Fruit fly (Drosophila melanogaster) whole organism, embryonic: ENCODE results near the gene Atat.

ENCODE experiments used
- Atf3 ChIP-seq: fragments of 200-800 bp; sonication (Bioruptor generic); optimal IDR thresholded peaks from 3 replicates; lab custom pipeline; 2016; ENCODE audit warnings: missing biosample characterization, missing genetic modification characterization
- BEAF-32 ChIP-seq: fragments of 200-800 bp; sonication (Bioruptor generic); optimal IDR thresholded peaks from 3 replicates; lab custom pipeline; 2017; ENCODE audit warnings: missing biosample characterization, missing genetic modification characterization, mild to moderate bottlenecking, moderate library complexity, missing genetic modification reagents
- CG10462 ChIP-seq: fragments of 200-800 bp; sonication (Bioruptor generic); optimal IDR thresholded peaks from 2 replicates; lab custom pipeline; 2016; ENCODE audit warnings: missing biosample characterization, missing genetic modification characterization
- CG14710 ChIP-seq: fragments of 200-800 bp; sonication (Bioruptor generic); optimal IDR thresholded peaks from 3 replicates; lab custom pipeline; 2019; ENCODE audit warnings: missing biosample characterization, mild to moderate bottlenecking, missing genetic modification characterization, moderate library complexity
- CG16813 ChIP-seq: fragments of 200-800 bp; sonication (Bioruptor generic); IDR thresholded peaks from 3 replicates; pipeline ENCODE4 v1.3.6; 2022; ENCODE audit warnings: missing biosample characterization, missing genetic modification characterization; ENCODE audit not compliant: partially characterized antibody
- CG32532 ChIP-seq: fragments of 200-800 bp; sonication (Bioruptor generic); IDR thresholded peaks from 2 replicates; pipeline ENCODE4 v1.3.6; 2022; ENCODE audit warnings: missing biosample characterization, missing genetic modification characterization
- CG43689 ChIP-seq: fragments of 200-800 bp; sonication (Bioruptor generic); IDR thresholded peaks from 2 replicates; pipeline ENCODE4 v1.3.6; 2022; ENCODE audit warnings: missing biosample characterization, missing genetic modification characterization
- CG4404 ChIP-seq: fragments of 200-800 bp; sonication (Bioruptor generic); IDR thresholded peaks from 2 replicates; pipeline ENCODE4 v1.3.6; 2022; ENCODE audit warnings: missing biosample characterization, missing genetic modification characterization
- CG4617 ChIP-seq: fragments of 200-800 bp; sonication (Bioruptor generic); optimal IDR thresholded peaks from 3 replicates; lab custom pipeline; 2016; ENCODE audit warnings: missing biosample characterization, missing genetic modification characterization, borderline replicate concordance
- CG6791 ChIP-seq: fragments of 200-800 bp; sonication (Bioruptor generic); IDR thresholded peaks from 3 replicates; pipeline ENCODE4 v1.3.6; 2022; ENCODE audit warnings: missing biosample characterization, missing genetic modification characterization; ENCODE audit not compliant: partially characterized antibody
- CG8944 ChIP-seq: fragments of 200-800 bp; sonication (Bioruptor generic); optimal IDR thresholded peaks from 3 replicates; lab custom pipeline; 2016; ENCODE audit warnings: missing biosample characterization, missing genetic modification characterization
- CG9727 ChIP-seq: fragments of 200-800 bp; sonication (Bioruptor generic); optimal IDR thresholded peaks from 3 replicates; lab custom pipeline; 2017; ENCODE audit warnings: missing biosample characterization, mild to moderate bottlenecking, missing genetic modification characterization
- CG9932 ChIP-seq: fragments of 200-800 bp; sonication (Bioruptor generic); IDR thresholded peaks from 2 replicates; pipeline ENCODE4 v1.3.6; 2022; ENCODE audit warnings: missing biosample characterization, missing genetic modification characterization
- CHES-1-like ChIP-seq: fragments of 200-800 bp; sonication (Bioruptor generic); optimal IDR thresholded peaks from 2 replicates; lab custom pipeline; 2016; ENCODE audit warnings: missing biosample characterization, missing genetic modification characterization
- Dll ChIP-seq: fragments of 200-800 bp; sonication (Bioruptor generic); IDR thresholded peaks from 4 replicates; pipeline ENCODE4 v1.3.6; 2022; ENCODE audit warnings: missing biosample characterization, missing genetic modification characterization; ENCODE audit not compliant: partially characterized antibody
- Doc3 ChIP-seq: fragments of 200-800 bp; sonication (Bioruptor generic); IDR thresholded peaks from 3 replicates; pipeline ENCODE4 v1.3.6; 2022; ENCODE audit warnings: missing biosample characterization, missing genetic modification characterization; ENCODE audit not compliant: partially characterized antibody
- E2f1 ChIP-seq: fragments of 200-800 bp; sonication (Bioruptor generic); IDR thresholded peaks from 2 replicates; pipeline ENCODE4 v1.3.6; 2022; ENCODE audit warnings: missing biosample characterization, missing genetic modification characterization
- Ets65A ChIP-seq: fragments of 200-800 bp; sonication (Bioruptor generic); peaks from one replicate; lab custom pipeline; 2016; ENCODE audit warnings: missing biosample characterization, missing genetic modification characterization
- HLH3B ChIP-seq: fragments of 200-800 bp; sonication (Bioruptor generic); IDR thresholded peaks from 2 replicates; pipeline ENCODE4 v1.3.6; 2022; ENCODE audit warnings: missing biosample characterization, missing genetic modification characterization
- Hand ChIP-seq: fragments of 200-800 bp; sonication (Bioruptor generic); optimal IDR thresholded peaks from 2 replicates; lab custom pipeline; 2017; ENCODE audit warnings: mild to moderate bottlenecking, missing biosample characterization, missing genetic modification reagents, missing genetic modification characterization
- HmgZ ChIP-seq: fragments of 200-800 bp; sonication (Bioruptor generic); optimal IDR thresholded peaks from 2 replicates; lab custom pipeline; 2018; ENCODE audit warnings: missing biosample characterization, mild to moderate bottlenecking, missing genetic modification characterization
- MBD-R2 ChIP-seq: fragments of 200-800 bp; sonication (Bioruptor generic); IDR thresholded peaks from 2 replicates; pipeline ENCODE4 v1.3.6; 2022; ENCODE audit warnings: missing biosample characterization, missing genetic modification characterization
- Max ChIP-seq: fragments of 200-800 bp; sonication (Bioruptor generic); optimal IDR thresholded peaks from 2 replicates; lab custom pipeline; 2016; ENCODE audit warnings: missing biosample characterization, mild to moderate bottlenecking, missing genetic modification characterization
- Mrtf ChIP-seq: fragments of 200-800 bp; sonication (Bioruptor generic); IDR thresholded peaks from 3 replicates; pipeline ENCODE4 v1.3.6; 2022; ENCODE audit warnings: missing biosample characterization, missing genetic modification characterization
- Opbp ChIP-seq: fragments of 200-800 bp; sonication (Bioruptor generic); IDR thresholded peaks from 3 replicates; pipeline ENCODE4 v1.3.6; 2022; ENCODE audit warnings: missing biosample characterization, missing genetic modification characterization; ENCODE audit not compliant: partially characterized antibody
- Vsx1 ChIP-seq: fragments of 200-800 bp; sonication (Bioruptor generic); optimal IDR thresholded peaks from 2 replicates; lab custom pipeline; 2017; ENCODE audit warnings: missing biosample characterization, mild to moderate bottlenecking, missing genetic modification characterization, missing genetic modification reagents
- bab2 ChIP-seq: fragments of 200-800 bp; sonication (Bioruptor generic); optimal IDR thresholded peaks from 2 replicates; lab custom pipeline; 2016; ENCODE audit warnings: missing biosample characterization, missing genetic modification characterization
- chinmo ChIP-seq: fragments of 200-800 bp; sonication (Bioruptor generic); IDR thresholded peaks from 4 replicates; pipeline ENCODE4 v1.3.6; 2022; ENCODE audit warnings: missing biosample characterization, missing genetic modification characterization; ENCODE audit not compliant: partially characterized antibody
- crp ChIP-seq, 2 experiments: fragments of 200-800 bp; sonication (Bioruptor generic); optimal IDR thresholded peaks; 2 replicates in 1 of 2; 3 replicates in 1 of 2; lab custom pipeline; 2017; ENCODE audit warnings: missing biosample characterization in 2 of 2, missing genetic modification characterization in 2 of 2, mild to moderate bottlenecking in 1 of 2, moderate library complexity in 1 of 2
- cwo ChIP-seq: fragments of 200-800 bp; sonication (Bioruptor generic); optimal IDR thresholded peaks from 3 replicates; lab custom pipeline; 2017; ENCODE audit warnings: missing biosample characterization, missing genetic modification characterization, mild to moderate bottlenecking, moderate library complexity, missing genetic modification reagents
- dmrt99B ChIP-seq: fragments of 200-800 bp; sonication (Bioruptor generic); optimal IDR thresholded peaks from 2 replicates; lab custom pipeline; 2018; ENCODE audit warnings: missing biosample characterization, mild to moderate bottlenecking, missing genetic modification characterization, moderate library complexity
- dpn ChIP-seq, 2 experiments: fragments of 200-800 bp; sonication (Bioruptor generic); optimal IDR thresholded peaks; 3 replicates each; lab custom pipeline; 2016; ENCODE audit warnings: missing biosample characterization in 2 of 2, missing genetic modification characterization in 2 of 2
- exex ChIP-seq: fragments of 200-800 bp; sonication (Bioruptor generic); optimal IDR thresholded peaks from 4 replicates; lab custom pipeline; 2018; ENCODE audit warnings: missing biosample characterization, mild to moderate bottlenecking, missing genetic modification characterization, moderate library complexity
- fd64A ChIP-seq: fragments of 200-800 bp; sonication (Bioruptor generic); optimal IDR thresholded peaks from 3 replicates; lab custom pipeline; 2018; ENCODE audit warnings: missing biosample characterization, mild to moderate bottlenecking, missing genetic modification characterization
- grn ChIP-seq: fragments of 200-800 bp; sonication (Bioruptor generic); optimal IDR thresholded peaks from 3 replicates; lab custom pipeline; 2017; ENCODE audit warnings: missing biosample characterization, missing genetic modification characterization
- hbn ChIP-seq: fragments of 200-800 bp; sonication (Bioruptor generic); IDR thresholded peaks from 2 replicates; pipeline ENCODE4 v1.3.6; 2022; ENCODE audit warnings: missing biosample characterization, missing genetic modification characterization; ENCODE audit not compliant: partially characterized antibody
- nerfin-2 ChIP-seq: fragments of 200-800 bp; sonication (Bioruptor generic); IDR thresholded peaks from 2 replicates; pipeline ENCODE4 v1.3.6; 2022; ENCODE audit warnings: missing biosample characterization, missing genetic modification characterization; ENCODE audit not compliant: partially characterized antibody
- phol ChIP-seq: fragments of 200-800 bp; sonication (Bioruptor generic); optimal IDR thresholded peaks from 3 replicates; lab custom pipeline; 2018; ENCODE audit warnings: missing biosample characterization, mild to moderate bottlenecking, missing genetic modification characterization, moderate library complexity
- pum ChIP-seq: fragments of 200-800 bp; sonication (Bioruptor generic); optimal IDR thresholded peaks from 2 replicates; lab custom pipeline; 2016; ENCODE audit warnings: missing biosample characterization, missing genetic modification characterization
- pzg ChIP-seq: fragments of 200-800 bp; sonication (Bioruptor generic); optimal IDR thresholded peaks from 3 replicates; lab custom pipeline; 2018; ENCODE audit warnings: missing biosample characterization, mild to moderate bottlenecking, missing genetic modification characterization, moderate library complexity
- repo ChIP-seq: fragments of 200-800 bp; sonication (Bioruptor generic); optimal IDR thresholded peaks from 2 replicates; lab custom pipeline; 2016; ENCODE audit warnings: missing biosample characterization, missing genetic modification characterization
- sd ChIP-seq: fragments of 200-800 bp; sonication (Bioruptor generic); optimal IDR thresholded peaks from 3 replicates; lab custom pipeline; 2018; ENCODE audit warnings: missing biosample characterization, mild to moderate bottlenecking, missing genetic modification characterization, moderate library complexity
- sima ChIP-seq: fragments of 200-800 bp; sonication (Bioruptor generic); optimal IDR thresholded peaks from 2 replicates; lab custom pipeline; 2016; ENCODE audit warnings: missing biosample characterization, missing genetic modification characterization
- sna ChIP-seq: fragments of 200-800 bp; sonication (Bioruptor generic); IDR thresholded peaks from 2 replicates; pipeline ENCODE4 v1.3.6; 2022; ENCODE audit warnings: missing biosample characterization, missing genetic modification characterization; ENCODE audit not compliant: partially characterized antibody
- sug ChIP-seq: fragments of 200-800 bp; optimal IDR thresholded peaks from 2 replicates; lab custom pipeline; 2019; ENCODE audit warnings: missing biosample characterization, mild to moderate bottlenecking, missing genetic modification characterization, moderate library complexity
- tin ChIP-seq: fragments of 200-800 bp; sonication (Bioruptor generic); optimal IDR thresholded peaks from 3 replicates; lab custom pipeline; 2016; ENCODE audit warnings: missing biosample characterization, missing genetic modification characterization
- tio ChIP-seq: fragments of 200-800 bp; sonication (Bioruptor generic); optimal IDR thresholded peaks from 2 replicates; lab custom pipeline; 2017; ENCODE audit warnings: missing biosample characterization, missing genetic modification characterization, inconsistent platforms

Gene Atat

dm6 chr3L:9452422-9452821, 25.9 kb upstream of the Atat start (continued):
- TF ChIP-seq sug (tag; lab: Kevin White, UChicago), result peak; percentile 77
- no peak for TF ChIP-seq CG10462 (GFP tag; lab: Kevin White, UChicago)
- TF ChIP-seq CG4404 (GFP tag; lab: Robert Waterston, UW), result no peak
- no peak for TF ChIP-seq CG43689 (GFP tag; lab: Robert Waterston, UW)
- TF ChIP-seq phol, result no peak
- TF ChIP-seq cwo (GFP tag; lab: Kevin White, UChicago), result peak; percentile 63
- TF ChIP-seq exex (tag; lab: Kevin White, UChicago), result peak; percentile 88
- peak; percentile 14 for TF ChIP-seq sd (tag; lab: Kevin White, UChicago)
- TF ChIP-seq Atf3 (GFP tag; lab: Kevin White, UChicago), result no peak
- peak; percentile 94 for TF ChIP-seq grn (GFP tag; lab: Kevin White, UChicago)
- TF ChIP-seq sima (GFP tag; lab: Kevin White, UChicago), result no peak
- TF ChIP-seq E2f1 (GFP tag; lab: Robert Waterston, UW), result no peak
- no peak for TF ChIP-seq Vsx1 (GFP tag; lab: Kevin White, UChicago)
- no peak for TF ChIP-seq dmrt99B (tag; lab: Kevin White, UChicago)

DNA sequence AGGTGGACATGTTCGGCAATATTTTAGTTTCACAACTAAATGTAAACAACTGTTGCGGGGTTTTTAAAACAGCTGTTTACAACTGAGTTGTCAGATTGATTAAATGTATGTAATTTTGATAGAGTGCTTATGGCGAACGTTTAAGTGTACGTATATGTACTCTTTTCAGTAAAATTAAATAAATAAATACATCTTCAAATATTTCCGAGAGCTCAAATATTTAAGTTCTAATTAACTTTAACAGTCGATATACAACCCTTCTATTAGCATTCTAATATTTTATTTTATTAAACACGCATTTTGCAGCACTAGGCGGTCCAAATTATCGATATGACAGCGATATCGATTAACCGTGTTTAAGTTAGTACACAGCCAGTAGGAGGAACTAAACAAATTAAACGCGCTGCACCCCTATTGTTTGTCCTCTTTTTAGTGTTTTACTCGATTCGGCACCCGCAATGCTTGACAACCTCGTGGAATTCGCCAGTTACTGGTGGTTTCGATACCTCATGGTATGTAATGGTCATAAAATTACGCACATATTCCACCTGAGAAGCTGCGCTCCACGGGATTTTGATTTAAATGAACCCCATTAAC, 25.1 kb upstream of the Atat start, which contains the start of the genes CG3448 and ghi:
CG3448 (minus strand) TSS at position 51 of the 597 bp plus-strand sequence.
ghi (plus strand) TSS at position 355 of the 597 bp plus-strand sequence.
- TF ChIP-seq CG8944 (no peak), Dll (GFP tag; lab: Robert Waterston, UW) (peak; percentile 77), HmgZ (peak; percentile 74), pzg (GFP tag; lab: Kevin White, UChicago) (peak; percentile 69), hbn (GFP tag; lab: Robert Waterston, UW) (peak; percentile 62), Ets65A (GFP tag; lab: Kevin White, UChicago) (peak; percentile 86), CG32532 (no peak; the same call in 1 of the 2 replicates), CG16813 (GFP tag; lab: Robert Waterston, UW) (peak; percentile 72), CHES-1-like (GFP tag; lab: Kevin White, UChicago) (peak; percentile 28), CG14710 (tag; lab: Kevin White, UChicago) (peak; percentile 86), HLH3B (GFP tag; lab: Robert Waterston, UW) (no peak), Opbp (peak; percentile 75; the same call in 2 of the 3 replicates), MBD-R2 (peak; percentile 69; the same call in 1 of the 2 replicates), Mrtf (GFP tag; lab: Robert Waterston, UW) (no peak), Max (GFP tag; lab: Kevin White, UChicago) (peak; percentile 68), nerfin-2 (GFP tag; lab: Robert Waterston, UW) (peak; percentile 79), CG6791 (peak; percentile 75; the same call in 2 of the 3 replicates), CG9727 (GFP tag; lab: Kevin White, UChicago) (peak; percentile 35), fd64A (GFP tag; lab: Kevin White, UChicago) (no peak), chinmo (peak; percentile 80; the same call in 3 of the 4 replicates), repo (no peak), Hand (GFP tag; lab: Kevin White, UChicago) (no peak), CG4617 (GFP tag; lab: Kevin White, UChicago) (peak; percentile 50), sna (GFP tag; lab: Robert Waterston, UW) (peak; percentile 90), BEAF-32 (peak; percentile 72), dpn (GFP tag; optimal IDR thresholded peaks at IDR 0.05; lab: Kevin White, UChicago) (peak; percentile 56 to 63), bab2 (GFP tag; lab: Kevin White, UChicago) (peak; percentile 8), crp (GFP tag; optimal IDR thresholded peaks at IDR 0.05; lab: Kevin White, UChicago) (peak; percentile 13 to 84), tio (no peak), CG9932 (GFP tag; lab: Robert Waterston, UW) (peak; percentile 61), pum (GFP tag; lab: Kevin White, UChicago) (peak; percentile 11), Doc3 (GFP tag; lab: Robert Waterston, UW) (peak; percentile 65; the same call in 2 of the 3 replicates), tin (GFP tag; lab: Kevin White, UChicago) (peak; percentile 75)
